Fruit fly (Drosophila melanogaster) whole organism, embryonic: ENCODE measurements around the gene CG15375.

Source experiments
- Bdp1 ChIP-seq: fragments of 200-800 bp; sonication (Bioruptor generic); optimal IDR thresholded peaks from 3 replicates; lab custom pipeline; 2016; ENCODE audit warnings: missing biosample characterization, missing genetic modification characterization
- CG11504 ChIP-seq: fragments of 200-800 bp; sonication (Bioruptor generic); optimal IDR thresholded peaks from 3 replicates; lab custom pipeline; 2019; ENCODE audit warnings: missing biosample characterization, mild to moderate bottlenecking, missing genetic modification characterization, moderate library complexity
- CG11696 ChIP-seq: fragments of 200-800 bp; sonication (Bioruptor generic); IDR thresholded peaks from 2 replicates; pipeline ENCODE4 v1.3.6; 2022; ENCODE audit warnings: missing biosample characterization, missing genetic modification characterization
- CG14441 ChIP-seq: fragments of 200-800 bp; sonication (Bioruptor generic); IDR thresholded peaks from 2 replicates; pipeline ENCODE4 v1.3.6; 2022; ENCODE audit warnings: missing biosample characterization, missing genetic modification characterization
- CG14667 ChIP-seq: fragments of 200-800 bp; sonication (Bioruptor generic); IDR thresholded peaks from 2 replicates; pipeline ENCODE4 v1.3.6; 2022; ENCODE audit warnings: missing biosample characterization, missing genetic modification characterization
- CG18262 ChIP-seq: fragments of 200-800 bp; optimal IDR thresholded peaks from 3 replicates; lab custom pipeline; 2019; ENCODE audit warnings: missing biosample characterization, mild to moderate bottlenecking, missing genetic modification characterization, moderate library complexity
- CG2120 ChIP-seq: fragments of 200-800 bp; sonication (Bioruptor generic); optimal IDR thresholded peaks from 3 replicates; lab custom pipeline; 2016; ENCODE audit warnings: missing biosample characterization, missing genetic modification characterization
- CG31365 ChIP-seq: fragments of 200-800 bp; sonication (Bioruptor generic); optimal IDR thresholded peaks from 2 replicates; lab custom pipeline; 2018; ENCODE audit warnings: missing biosample characterization, mild to moderate bottlenecking, missing genetic modification characterization
- CG32532 ChIP-seq: fragments of 200-800 bp; sonication (Bioruptor generic); IDR thresholded peaks from 2 replicates; pipeline ENCODE4 v1.3.6; 2022; ENCODE audit warnings: missing biosample characterization, missing genetic modification characterization
- CG42726 ChIP-seq: fragments of 200-800 bp; sonication (Bioruptor generic); IDR thresholded peaks from 2 replicates; pipeline ENCODE4 v1.3.6; 2022; ENCODE audit warnings: missing biosample characterization, missing genetic modification characterization; ENCODE audit not compliant: partially characterized antibody
- CG6689 ChIP-seq: fragments of 200-800 bp; sonication (Bioruptor generic); IDR thresholded peaks from 2 replicates; pipeline ENCODE4 v1.3.6; 2022; ENCODE audit warnings: missing biosample characterization, missing genetic modification characterization
- CG7928 ChIP-seq: fragments of 200-800 bp; sonication (Bioruptor generic); optimal IDR thresholded peaks from 2 replicates; lab custom pipeline; 2017; ENCODE audit warnings: missing biosample characterization, mild to moderate bottlenecking, missing genetic modification characterization
- CG8290 ChIP-seq, 3 experiments: fragments of 200-800 bp; sonication (Bioruptor generic); optimal IDR thresholded peaks; 2 replicates each; lab custom pipeline; 2016 to 2019; ENCODE audit warnings: missing biosample characterization in 3 of 3, missing genetic modification characterization in 3 of 3, mild to moderate bottlenecking in 2 of 3, moderate library complexity in 1 of 3
- Dfd ChIP-seq, 2 experiments: fragments of >200 bp; optimal IDR thresholded peaks; 2 replicates each; lab custom pipeline; 2017; ENCODE audit warnings: missing biosample characterization in 2 of 2, missing genetic modification characterization in 2 of 2
- Drgx ChIP-seq: fragments of 200-800 bp; sonication (Bioruptor generic); IDR thresholded peaks from 2 replicates; pipeline ENCODE4 v1.3.6; 2022; ENCODE audit warnings: missing biosample characterization, missing genetic modification characterization
- Hr51 ChIP-seq, 2 experiments: fragments of 200-800 bp; sonication (Bioruptor generic); optimal IDR thresholded peaks; 2 replicates in 1 of 2; 3 replicates in 1 of 2; lab custom pipeline; 2016 to 2018; ENCODE audit warnings: missing biosample characterization in 2 of 2, missing genetic modification characterization in 2 of 2, mild to moderate bottlenecking in 1 of 2, moderate library complexity in 1 of 2
- Hsf ChIP-seq: fragments of 200-800 bp; sonication (Bioruptor generic); optimal IDR thresholded peaks from 3 replicates; lab custom pipeline; 2016; ENCODE audit warnings: missing biosample characterization, missing genetic modification characterization
- Med ChIP-seq: fragments of 200-800 bp; sonication (Bioruptor generic); peaks from one replicate; lab custom pipeline; 2016; ENCODE audit warnings: missing biosample characterization, missing genetic modification characterization, mild to moderate bottlenecking, inconsistent platforms, moderate library complexity
- Mrtf ChIP-seq: fragments of 200-800 bp; sonication (Bioruptor generic); IDR thresholded peaks from 3 replicates; pipeline ENCODE4 v1.3.6; 2022; ENCODE audit warnings: missing biosample characterization, missing genetic modification characterization
- Xrp1 ChIP-seq: fragments of 200-800 bp; sonication (Bioruptor generic); IDR thresholded peaks from 2 replicates; pipeline ENCODE4 v1.3.6; 2022; ENCODE audit warnings: missing biosample characterization, missing genetic modification characterization
- amos ChIP-seq: fragments of 200-800 bp; sonication (Bioruptor generic); IDR thresholded peaks from 2 replicates; pipeline ENCODE4 v1.3.6; 2022; ENCODE audit warnings: missing biosample characterization, missing genetic modification characterization; ENCODE audit not compliant: partially characterized antibody
- dimm ChIP-seq: fragments of 200-800 bp; sonication (Bioruptor generic); IDR thresholded peaks from 2 replicates; pipeline ENCODE4 v1.3.6; 2022; ENCODE audit warnings: missing biosample characterization, missing genetic modification characterization
- dmrt99B ChIP-seq: fragments of 200-800 bp; sonication (Bioruptor generic); optimal IDR thresholded peaks from 2 replicates; lab custom pipeline; 2018; ENCODE audit warnings: missing biosample characterization, mild to moderate bottlenecking, missing genetic modification characterization, moderate library complexity
- dysf ChIP-seq: fragments of 200-800 bp; sonication (Bioruptor generic); IDR thresholded peaks from 3 replicates; pipeline ENCODE4 v1.3.6; 2022; ENCODE audit warnings: missing biosample characterization, missing genetic modification characterization
- grau ChIP-seq: fragments of 200-800 bp; optimal IDR thresholded peaks from 3 replicates; lab custom pipeline; 2019; ENCODE audit warnings: missing biosample characterization, mild to moderate bottlenecking, missing genetic modification characterization, moderate library complexity
- ham ChIP-seq: fragments of 200-800 bp; sonication (Bioruptor generic); IDR thresholded peaks from 2 replicates; pipeline ENCODE4 v1.3.6; 2022; ENCODE audit warnings: missing biosample characterization, missing genetic modification characterization
- ind ChIP-seq: fragments of 200-800 bp; sonication (Bioruptor generic); optimal IDR thresholded peaks from 3 replicates; lab custom pipeline; 2016; ENCODE audit warnings: missing biosample characterization, missing genetic modification characterization
- ken ChIP-seq: fragments of 200-800 bp; sonication (Bioruptor generic); IDR thresholded peaks from 3 replicates; pipeline ENCODE4 v1.3.6; 2022; ENCODE audit warnings: missing biosample characterization, missing genetic modification characterization
- lab ChIP-seq: fragments of 200-800 bp; sonication (Bioruptor generic); optimal IDR thresholded peaks from 3 replicates; lab custom pipeline; 2017; ENCODE audit warnings: missing biosample characterization, missing genetic modification characterization, mild to moderate bottlenecking, moderate library complexity, missing genetic modification reagents
- nau ChIP-seq: fragments of 200-800 bp; sonication (Bioruptor generic); optimal IDR thresholded peaks from 3 replicates; lab custom pipeline; 2017; ENCODE audit warnings: missing biosample characterization, mild to moderate bottlenecking, missing genetic modification characterization, missing genetic modification reagents
- phol ChIP-seq: fragments of 200-800 bp; sonication (Bioruptor generic); optimal IDR thresholded peaks from 3 replicates; lab custom pipeline; 2018; ENCODE audit warnings: missing biosample characterization, mild to moderate bottlenecking, missing genetic modification characterization, moderate library complexity
- row ChIP-seq: fragments of 200-800 bp; sonication (Bioruptor generic); IDR thresholded peaks from 3 replicates; pipeline ENCODE4 v1.3.6; 2022; ENCODE audit warnings: missing biosample characterization, missing genetic modification characterization
- sens ChIP-seq: fragments of 200-800 bp; sonication (Bioruptor generic); peaks from one replicate; lab custom pipeline; 2016; ENCODE audit warnings: missing biosample characterization, missing genetic modification characterization
- slou ChIP-seq: fragments of 200-800 bp; sonication (Bioruptor generic); optimal IDR thresholded peaks from 3 replicates; lab custom pipeline; 2016; ENCODE audit warnings: missing biosample characterization, missing genetic modification characterization
- so ChIP-seq: fragments of 200-800 bp; sonication (Bioruptor generic); IDR thresholded peaks from 3 replicates; pipeline ENCODE4 v1.3.6; 2022; ENCODE audit warnings: missing biosample characterization, missing genetic modification characterization
- stwl ChIP-seq: fragments of 200-800 bp; sonication (Bioruptor generic); optimal IDR thresholded peaks from 3 replicates; lab custom pipeline; 2018; ENCODE audit warnings: missing biosample characterization, mild to moderate bottlenecking, missing genetic modification characterization, moderate library complexity
- tio ChIP-seq: fragments of 200-800 bp; sonication (Bioruptor generic); optimal IDR thresholded peaks from 2 replicates; lab custom pipeline; 2017; ENCODE audit warnings: missing biosample characterization, missing genetic modification characterization, inconsistent platforms
- zen ChIP-seq: fragments of 200-800 bp; sonication (Bioruptor generic); optimal IDR thresholded peaks from 3 replicates; lab custom pipeline; 2018; ENCODE audit warnings: missing biosample characterization, mild to moderate bottlenecking, missing genetic modification characterization, moderate library complexity

The CG15375 gene

dm6 chrX:4139043-4139442 is 37.9 kb downstream of the CG15375 start:
- TF ChIP-seq CG8290 (GFP tag; optimal IDR thresholded peaks at IDR 0.05; lab: Kevin White, UChicago) (peak; percentile 99), CG8290 (tag; optimal IDR thresholded peaks at IDR 0.05; lab: Kevin White, UChicago) (peak; percentile 53 to 94), CG18262 (no peak), stwl (tag; lab: Kevin White, UChicago) (peak; percentile 96), Dfd (GFP tag; optimal IDR thresholded peaks at IDR 0.05; lab: Kevin White, UChicago) (peak in 1 of 2 experiments; percentile 82), CG42726 (GFP tag; lab: Robert Waterston, UW) (0 out of 2 replicates have a peak, but pooled peaks have one; percentile 39), Mrtf (no peak), CG31365 (tag; lab: Kevin White, UChicago) (peak; percentile 91), CG7928 (GFP tag; lab: Kevin White, UChicago) (peak; percentile 29), amos (GFP tag; lab: Robert Waterston, UW) (0 out of 2 replicates have a peak, but pooled peaks have one; percentile 6), Bdp1 (GFP tag; lab: Kevin White, UChicago) (no peak)
- TF ChIP-seq, all 482 proteins: peak for 7

- TF ChIP-seq sens (GFP tag; lab: Kevin White, UChicago) (peak; percentile 10), Drgx (GFP tag; lab: Robert Waterston, UW) (peak; percentile 55; the same call in 1 of the 2 replicates), grau (tag; lab: Kevin White, UChicago) (peak; percentile 6), Hr51 (GFP tag; optimal IDR thresholded peaks at IDR 0.05; lab: Kevin White, UChicago) (peak in 1 of 2 experiments; percentile 5), so (GFP tag; lab: Robert Waterston, UW) (no peak), phol (tag; lab: Kevin White, UChicago) (peak; percentile 4), ind (GFP tag; lab: Kevin White, UChicago) (peak; percentile 3), tio (GFP tag; lab: Kevin White, UChicago) (peak; percentile 8), dimm (GFP tag; lab: Robert Waterston, UW) (no peak), CG32532 (GFP tag; lab: Robert Waterston, UW) (0 out of 2 replicates have a peak, but pooled peaks have one; percentile 7), Xrp1 (GFP tag; lab: Robert Waterston, UW) (peak; percentile 32; the same call in 1 of the 2 replicates), CG14441 (GFP tag; lab: Robert Waterston, UW) (peak; percentile 35; the same call in 1 of the 2 replicates), CG6689 (GFP tag; lab: Robert Waterston, UW) (0 out of 2 replicates have a peak, but pooled peaks have one; percentile 15), Med (peak; percentile 64), ken (GFP tag; lab: Robert Waterston, UW) (0 out of 3 replicates have a peak, but pooled peaks have one; percentile 23), CG11696 (GFP tag; lab: Robert Waterston, UW) (0 out of 2 replicates have a peak, but pooled peaks have one; percentile 52), nau (no peak), ham (GFP tag; lab: Robert Waterston, UW) (no peak), dysf (GFP tag; lab: Robert Waterston, UW) (0 out of 3 replicates have a peak, but pooled peaks have one; percentile 20), lab (GFP tag; lab: Kevin White, UChicago) (peak; percentile 27), CG11504 (tag; lab: Kevin White, UChicago) (peak; percentile 23), CG14667 (GFP tag; lab: Robert Waterston, UW) (0 out of 2 replicates have a peak, but pooled peaks have one; percentile 13), CG2120 (GFP tag; lab: Kevin White, UChicago) (peak; percentile 24), dmrt99B (tag; lab: Kevin White, UChicago) (peak; percentile 41), slou (no peak), Hsf (GFP tag; lab: Kevin White, UChicago) (no peak), row (GFP tag; lab: Robert Waterston, UW) (peak; percentile 56; the same call in 2 of the 3 replicates), zen (tag; lab: Kevin White, UChicago) (peak; percentile 3)
Observed at dm6 chrX:4150989-4151388, 49.9 kb downstream of the CG15375 start.
